Worm (Caenorhabditis elegans) whole organism, L4 larva: ENCODE data around the gene F57G12.2.

Experiments used
- F26F4.8 ChIP-seq: fragments of 200-800 bp; sonication (Bioruptor generic); conservative IDR thresholded peaks from 2 replicates; pipeline ENCODE4 v1.3.6; 2022; ENCODE audit warnings: missing genetic modification characterization, missing compliant biosample characterization
- F37D6.2 ChIP-seq: sonication (generic microtip); optimal IDR thresholded peaks from 2 replicates; lab custom pipeline; 2016; ENCODE audit warnings: mild to moderate bottlenecking, missing genetic modification characterization, missing compliant biosample characterization
- F44E2.7 ChIP-seq: fragments of 200-800 bp; sonication (Bioruptor generic); IDR thresholded peaks from 2 replicates; pipeline ENCODE4 v2.1.2; 2022; ENCODE audit warnings: missing genetic modification characterization, missing compliant biosample characterization
- R02D3.7 ChIP-seq: fragments of 150-350 bp; sonication (generic microtip); optimal IDR thresholded peaks from 3 replicates; lab custom pipeline; 2014; ENCODE audit warnings: missing biosample characterization, missing genetic modification characterization
- Y48G9A.11 ChIP-seq: fragments of 200-800 bp; sonication (Bioruptor generic); IDR thresholded peaks from 2 replicates; pipeline ENCODE4 v1.3.6; 2022; ENCODE audit warnings: missing genetic modification reagents, missing genetic modification characterization, missing compliant biosample characterization
- aha-1 ChIP-seq: fragments of 150-350 bp; peaks from one replicate; lab custom pipeline; 2014; ENCODE audit warnings: missing biosample characterization, missing genetic modification characterization
- aly-2 ChIP-seq: sonication (generic microtip); optimal IDR thresholded peaks from 2 replicates; lab custom pipeline; 2018; ENCODE audit warnings: missing biosample characterization, missing genetic modification characterization
- ces-1 ChIP-seq: fragments of 150-350 bp; sonication (generic microtip); optimal IDR thresholded peaks from 4 replicates; lab custom pipeline; 2014; ENCODE audit warnings: missing biosample characterization, missing genetic modification reagents, missing genetic modification characterization
- daf-19 ChIP-seq: fragments of 200-800 bp; sonication (Bioruptor generic); conservative IDR thresholded peaks from 2 replicates; pipeline ENCODE4 v1.3.6; 2022; ENCODE audit warnings: missing genetic modification characterization, missing compliant biosample characterization
- dmd-6 ChIP-seq: fragments of 200-800 bp; sonication (Bioruptor generic); IDR thresholded peaks from 2 replicates; pipeline ENCODE4 v1.3.6; 2022; ENCODE audit warnings: missing genetic modification reagents, missing genetic modification characterization, missing compliant biosample characterization
- dmd-8 ChIP-seq: fragments of 200-800 bp; sonication (Bioruptor generic); IDR thresholded peaks from 2 replicates; pipeline ENCODE4 v1.3.6; 2022; ENCODE audit warnings: missing genetic modification characterization, missing compliant biosample characterization
- dpl-1 ChIP-seq: fragments of 150-350 bp; optimal IDR thresholded peaks from 2 replicates; lab custom pipeline; 2014; ENCODE audit warnings: missing biosample characterization, missing genetic modification reagents, missing genetic modification characterization
- duxl-1 ChIP-seq: sonication (generic microtip); optimal IDR thresholded peaks from 2 replicates; lab custom pipeline; 2016; ENCODE audit warnings: mild to moderate bottlenecking, missing genetic modification characterization, moderate library complexity, missing compliant biosample characterization; ENCODE audit not compliant: poor library complexity
- egl-43 ChIP-seq: fragments of 200-800 bp; sonication (Bioruptor generic); IDR thresholded peaks from 2 replicates; pipeline ENCODE4 v1.3.6; 2022; ENCODE audit warnings: missing genetic modification reagents, missing genetic modification characterization, missing compliant biosample characterization
- hif-1 ChIP-seq, 2 experiments: sonication (generic microtip); optimal IDR thresholded peaks; 2 replicates each; lab custom pipeline; 2016 to 2017; ENCODE audit warnings: missing compliant biosample characterization in 2 of 2, missing genetic modification characterization in 2 of 2, missing genetic modification reagents in 2 of 2, missing genotype in 2 of 2, mild to moderate bottlenecking in 1 of 2
- hlh-30 ChIP-seq: sonication (generic microtip); optimal IDR thresholded peaks from 2 replicates; lab custom pipeline; 2017; ENCODE audit warnings: antibody characterized with exemption, mild to moderate bottlenecking, missing genetic modification characterization, missing compliant biosample characterization; ENCODE audit not compliant: insufficient read depth
- jun-1 ChIP-seq: fragments of 150-350 bp; optimal IDR thresholded peaks from 2 replicates; lab custom pipeline; 2014; ENCODE audit warnings: missing biosample characterization, missing genetic modification reagents, missing genetic modification characterization
- lin-1 ChIP-seq: fragments of 200-800 bp; sonication (Bioruptor generic); IDR thresholded peaks from 2 replicates; pipeline ENCODE4 v1.3.6; 2022; ENCODE audit warnings: missing genetic modification reagents, missing genetic modification characterization, missing compliant biosample characterization
- lin-39 ChIP-seq: fragments of 150-350 bp; optimal IDR thresholded peaks from 2 replicates; lab custom pipeline; 2014; ENCODE audit warnings: missing biosample characterization, missing genetic modification reagents, missing genetic modification characterization
- mdl-1 ChIP-seq, 2 experiments: fragments of 150-350 bp in 1 of 2; sonication (generic microtip) in 1 of 2; optimal IDR thresholded peaks; 2 replicates each; lab custom pipeline; 2014 to 2017; ENCODE audit warnings: missing biosample characterization in 2 of 2, missing genetic modification characterization in 2 of 2
- mes-2 ChIP-seq: sonication (generic microtip); optimal IDR thresholded peaks from 2 replicates; lab custom pipeline; 2016; ENCODE audit warnings: missing genotype, mild to moderate bottlenecking, missing genetic modification characterization, missing compliant biosample characterization; ENCODE audit not compliant: poor library complexity, severe bottlenecking
- nhr-10 ChIP-seq: fragments of 150-350 bp; optimal IDR thresholded peaks from 2 replicates; lab custom pipeline; 2014; ENCODE audit warnings: missing biosample characterization, missing genetic modification characterization
- nhr-11 ChIP-seq: fragments of 150-350 bp; optimal IDR thresholded peaks from 2 replicates; lab custom pipeline; 2014; ENCODE audit warnings: missing biosample characterization, missing genetic modification characterization
- nhr-111 ChIP-seq: fragments of 200-800 bp; sonication (Bioruptor generic); optimal IDR thresholded peaks from 2 replicates; lab custom pipeline; 2018; ENCODE audit warnings: mild to moderate bottlenecking, missing genetic modification characterization, missing compliant biosample characterization
- pha-4 ChIP-seq, 2 experiments: fragments of 150-350 bp in 1 of 2; fragments of 200-800 bp in 1 of 2; sonication (Bioruptor generic) in 1 of 2; IDR thresholded peaks in 1 of 2; optimal IDR thresholded peaks in 1 of 2; 2 replicates each; pipeline versions ENCODE4 v1.3.6 to Lab custom; 2014 to 2022; ENCODE audit warnings: missing genetic modification characterization in 2 of 2, missing genetic modification reagents in 2 of 2, missing biosample characterization in 1 of 2, missing compliant biosample characterization in 1 of 2
- pqm-1 ChIP-seq: sonication (generic microtip); optimal IDR thresholded peaks from 2 replicates; lab custom pipeline; 2017; ENCODE audit warnings: missing biosample characterization, missing genetic modification characterization
- saeg-2 ChIP-seq: fragments of 200-800 bp; sonication (Bioruptor generic); IDR thresholded peaks from 2 replicates; pipeline ENCODE4 v1.3.6; 2022; ENCODE audit warnings: missing genetic modification reagents, missing genetic modification characterization, missing compliant biosample characterization
- snpc-1.2 ChIP-seq: fragments of 200-800 bp; sonication (Bioruptor generic); IDR thresholded peaks from 2 replicates; pipeline ENCODE4 v1.3.6; 2022; ENCODE audit warnings: missing genetic modification reagents, missing genetic modification characterization, missing compliant biosample characterization
- unc-62 ChIP-seq, 3 experiments: fragments of 150-350 bp in 1 of 3; sonication (generic microtip); optimal IDR thresholded peaks in 2 of 3; peaks in 1 of 3; 1 replicate in 1 of 3; 2 replicates in 2 of 3; lab custom pipeline; 2014 to 2017; ENCODE audit warnings: missing biosample characterization in 3 of 3, missing genetic modification characterization in 3 of 3, missing genetic modification reagents in 3 of 3, missing genotype in 1 of 3
- zfp-3 ChIP-seq: fragments of 200-800 bp; sonication (Bioruptor generic); conservative IDR thresholded peaks from 2 replicates; pipeline ENCODE4 v1.3.6; 2022; ENCODE audit warnings: missing genetic modification reagents, missing genetic modification characterization, missing compliant biosample characterization

The F57G12.2 gene

DNA sequence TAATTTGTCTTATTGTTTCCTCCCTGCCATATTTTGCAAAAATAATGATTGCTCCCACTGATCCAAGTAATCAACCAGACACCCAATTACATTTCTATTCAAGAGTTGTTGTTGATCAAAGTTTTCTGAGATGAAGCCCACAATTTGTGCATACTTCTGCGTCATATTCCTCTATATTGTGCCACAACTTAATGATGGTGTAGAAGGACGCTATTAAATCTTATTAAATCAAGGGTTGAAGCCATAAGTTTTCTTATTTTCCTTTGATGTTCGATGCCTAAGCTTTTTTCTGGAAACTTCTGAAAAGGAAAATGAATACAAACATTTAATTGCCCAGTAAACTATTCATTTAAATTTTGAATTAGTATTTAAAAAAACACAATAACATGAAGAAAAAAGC lies 8.9 kb upstream of the F57G12.2 start:
- peak; percentile 98 for TF ChIP-seq aha-1
- TF ChIP-seq mes-2 (tag; lab: Kevin White, UChicago): no peak
- no peak for TF ChIP-seq dmd-6 (GFP tag; lab: Robert Waterston, UW)
- 0 out of 2 replicates have a peak, but pooled peaks have one; percentile 25 for TF ChIP-seq zfp-3 (GFP tag; lab: Robert Waterston, UW)
- TF ChIP-seq ces-1 (GFP tag; lab: Kevin White, UChicago): no peak

- TF ChIP-seq dpl-1 (GFP tag; lab: Kevin White, UChicago) (no peak), nhr-111 (no peak), F26F4.8 (no peak), duxl-1 (tag; lab: Kevin White, UChicago) (no peak), mdl-1 (tag; optimal IDR thresholded peaks at IDR 0.05; lab: Kevin White, UChicago) (no peak), unc-62 (GFP tag; optimal IDR thresholded peaks at IDR 0.05 in 1 of 2; lab: Kevin White, UChicago) (peak in 1 of 2 experiments; percentile 72), unc-62 (tag; optimal IDR thresholded peaks at IDR 0.05; lab: Kevin White, UChicago) (no peak), hif-1 (tag; optimal IDR thresholded peaks at IDR 0.05; lab: Kevin White, UChicago) (no peak), F44E2.7 (GFP tag; lab: Robert Waterston, UW) (no peak), Y48G9A.11 (no peak), hlh-30 (tag; lab: Kevin White, UChicago) (peak; percentile 71), saeg-2 (GFP tag; lab: Robert Waterston, UW) (no peak), daf-19 (GFP tag; lab: Robert Waterston, UW) (no peak)
These were observed 8.0 kb upstream of the F57G12.2 start for ce11 chrX:12167632-12168377.

ce11 chrX:12164943-12165342 lies 5.1 kb upstream of the F57G12.2 start:
- no peak for TF ChIP-seq snpc-1.2
- TF ChIP-seq unc-62 (GFP tag; optimal IDR thresholded peaks at IDR 0.05 in 1 of 2; lab: Kevin White, UChicago): peak in 1 of 2 experiments; percentile 52
- no peak for TF ChIP-seq unc-62 (tag; optimal IDR thresholded peaks at IDR 0.05; lab: Kevin White, UChicago)
- TF ChIP-seq duxl-1 (tag; lab: Kevin White, UChicago): no peak
- TF ChIP-seq R02D3.7 (tag; lab: Kevin White, UChicago): no peak

ce11 chrX:12164047-12164446 lies 4.2 kb upstream of the F57G12.2 start:
- TF ChIP-seq nhr-10 (tag; lab: Kevin White, UChicago) (no peak), pqm-1 (no peak), egl-43 (GFP tag; lab: Robert Waterston, UW) (no peak), dmd-8 (GFP tag; lab: Robert Waterston, UW) (no peak), lin-39 (tag; lab: Kevin White, UChicago) (no peak), lin-1 (GFP tag; lab: Robert Waterston, UW) (no peak), aly-2 (tag; lab: Kevin White, UChicago) (no peak)
- TF ChIP-seq, all 104 proteins: peak for 0

ce11 chrX:12162659-12163058 lies 2.8 kb upstream of the F57G12.2 start:
- peak; percentile 30 for TF ChIP-seq aha-1
- no peak for TF ChIP-seq F37D6.2 (tag; lab: Kevin White, UChicago)
- peak; percentile 12; the same call in 1 of the 2 replicates for TF ChIP-seq pha-4 (GFP tag; IDR thresholded peaks at IDR 0.05; lab: Robert Waterston, UW)
- peak; percentile 83 for TF ChIP-seq pha-4 (tag; optimal IDR thresholded peaks at IDR 0.05; lab: Kevin White, UChicago)

DNA sequence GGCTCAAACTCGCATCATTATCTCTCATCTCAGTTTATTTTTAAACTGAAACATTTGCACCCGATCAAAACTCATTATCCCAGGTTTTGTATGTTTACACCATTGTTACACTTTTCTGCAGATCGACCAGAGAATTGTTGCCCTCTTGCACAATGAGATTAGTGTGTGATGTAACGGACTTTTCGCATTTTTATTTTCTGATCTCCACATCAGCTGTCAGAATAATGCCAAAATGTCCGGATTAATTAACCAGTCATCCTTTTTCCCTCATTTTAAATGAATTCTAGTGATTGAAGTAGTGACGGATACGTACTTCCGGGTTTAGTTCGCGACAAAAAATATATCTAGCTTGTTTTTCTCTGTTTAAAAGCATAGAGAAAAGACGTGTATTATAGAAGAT lies 1.2 kb downstream of the F57G12.2 start:
- TF ChIP-seq nhr-11 (tag; lab: Kevin White, UChicago): peak; percentile 5
- no peak for TF ChIP-seq snpc-1.2
- no peak for TF ChIP-seq jun-1 (tag; lab: Kevin White, UChicago)
- peak in 1 of 2 experiments; percentile 15 for TF ChIP-seq unc-62 (GFP tag; optimal IDR thresholded peaks at IDR 0.05 in 1 of 2; lab: Kevin White, UChicago)
- TF ChIP-seq unc-62 (tag; optimal IDR thresholded peaks at IDR 0.05; lab: Kevin White, UChicago): no peak
- TF ChIP-seq ces-1 (GFP tag; lab: Kevin White, UChicago): no peak
